Worm (Caenorhabditis elegans) whole organism, late embryonic: Measurements from ENCODE around the gene pms-2.

Source experiments
- ama-1 ChIP-seq: fragments of 150-350 bp; optimal IDR thresholded peaks from 2 replicates; lab custom pipeline; 2014
- ceh-24 ChIP-seq: sonication (generic microtip); optimal IDR thresholded peaks from 2 replicates; lab custom pipeline; 2016; ENCODE audit warnings: mild to moderate bottlenecking, missing genetic modification characterization, missing compliant biosample characterization
- ceh-48 ChIP-seq: sonication (generic microtip); optimal IDR thresholded peaks from 2 replicates; lab custom pipeline; 2016; ENCODE audit warnings: missing genetic modification characterization, inconsistent platforms, missing compliant biosample characterization
- ceh-6 ChIP-seq: fragments of 200-800 bp; sonication (Bioruptor generic); optimal IDR thresholded peaks from 2 replicates; lab custom pipeline; 2018; ENCODE audit warnings: mild to moderate bottlenecking, missing genetic modification characterization, missing compliant biosample characterization
- ceh-9 ChIP-seq: sonication (generic microtip); optimal IDR thresholded peaks from 2 replicates; lab custom pipeline; 2016; ENCODE audit warnings: mild to moderate bottlenecking, missing genetic modification characterization, inconsistent platforms, missing compliant biosample characterization
- che-1 ChIP-seq: sonication (generic microtip); optimal IDR thresholded peaks from 2 replicates; lab custom pipeline; 2016; ENCODE audit warnings: mild to moderate bottlenecking, missing genetic modification characterization, missing compliant biosample characterization
- dmd-4 ChIP-seq: sonication (generic microtip); optimal IDR thresholded peaks from 2 replicates; lab custom pipeline; 2016; ENCODE audit warnings: borderline replicate concordance, missing genetic modification characterization, missing compliant biosample characterization
- dve-1 ChIP-seq: sonication (generic microtip); optimal IDR thresholded peaks from 2 replicates; lab custom pipeline; 2017; ENCODE audit warnings: antibody characterized with exemption, mild to moderate bottlenecking, missing genetic modification characterization, missing compliant biosample characterization
- madf-2 ChIP-seq: sonication (generic microtip); optimal IDR thresholded peaks from 2 replicates; lab custom pipeline; 2017; ENCODE audit warnings: missing genetic modification characterization, missing compliant biosample characterization
- nhr-11 ChIP-seq: fragments of 150-350 bp; optimal IDR thresholded peaks from 2 replicates; lab custom pipeline; 2014; ENCODE audit warnings: missing biosample characterization, missing genetic modification characterization
- pqm-1 ChIP-seq: sonication (generic microtip); optimal IDR thresholded peaks from 2 replicates; lab custom pipeline; 2016; ENCODE audit warnings: missing genetic modification characterization, missing compliant biosample characterization
- sox-4 ChIP-seq: sonication (generic microtip); optimal IDR thresholded peaks from 2 replicates; lab custom pipeline; 2017; ENCODE audit warnings: mild to moderate bottlenecking, missing genetic modification characterization, inconsistent platforms, missing compliant biosample characterization
- tbx-2 ChIP-seq: sonication (generic microtip); optimal IDR thresholded peaks from 2 replicates; lab custom pipeline; 2016; ENCODE audit warnings: missing genetic modification characterization, missing compliant biosample characterization

DNA sequence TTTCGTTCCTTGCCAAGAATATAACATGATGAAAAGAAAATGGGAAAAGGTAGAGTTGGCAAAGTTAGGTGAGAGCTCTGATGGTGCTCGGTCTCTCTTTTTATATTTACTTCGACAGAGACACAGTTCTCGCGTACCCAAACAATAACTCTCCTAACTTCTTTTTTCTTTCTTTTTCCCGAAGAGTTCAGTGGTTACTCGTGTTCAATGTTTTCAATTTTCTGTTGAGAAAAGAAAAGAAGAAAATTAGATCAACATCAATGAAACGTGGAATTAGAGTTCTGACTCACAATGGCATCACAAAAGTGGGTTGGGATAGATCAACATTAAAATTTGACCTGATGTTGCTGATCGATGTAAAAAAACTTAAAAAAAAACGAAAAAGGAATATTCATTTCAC lies 36.0 kb upstream of the pms-2 start, which contains the start of gene idpp-16:
- TF ChIP-seq ama-1 (lab: Kevin White, UChicago) (no peak), tbx-2 (tag; lab: Kevin White, UChicago) (no peak), dve-1 (tag; lab: Kevin White, UChicago) (no peak), pqm-1 (tag; lab: Kevin White, UChicago) (no peak), dmd-4 (tag; lab: Kevin White, UChicago) (no peak), ceh-48 (tag; lab: Kevin White, UChicago) (no peak), che-1 (tag; lab: Kevin White, UChicago) (no peak), ceh-24 (no peak), ceh-6 (GFP tag; lab: Kevin White, UChicago) (no peak), nhr-11 (tag; lab: Kevin White, UChicago) (no peak), ceh-9 (tag; lab: Kevin White, UChicago) (no peak), madf-2 (tag; lab: Kevin White, UChicago) (no peak), sox-4 (no peak)
